Fruit fly (Drosophila melanogaster): ENCODE data around the gene Cbp80.

The Cbp80 gene

dm6 chrX:4691226-4691625 is 41.4 kb downstream of the Cbp80 start (continued):
- TF ChIP-seq BtbVII (GFP tag; optimal IDR thresholded peaks at IDR 0.05): peak; percentile 1
- TF ChIP-seq PHDP (tag; optimal IDR thresholded peaks at IDR 0.05): peak; percentile 42
- TF ChIP-seq CG32532 (GFP tag; IDR thresholded peaks at IDR 0.05): peak; percentile 62; the same call in 1 of the 2 replicates
- no peak for TF ChIP-seq CG31224 (GFP tag; IDR thresholded peaks at IDR 0.05)
- peak; percentile 36 for TF ChIP-seq CG15514 (GFP tag; optimal IDR thresholded peaks at IDR 0.05)
- peak in 1 of 2 experiments; percentile 37 for TF ChIP-seq Hr51 (GFP tag; optimal IDR thresholded peaks at IDR 0.05)
- peak; percentile 13 for TF ChIP-seq bcd (GFP tag; optimal IDR thresholded peaks at IDR 0.05)
- TF ChIP-seq lab (GFP tag; optimal IDR thresholded peaks at IDR 0.05): peak; percentile 81
- peak; percentile 66 for TF ChIP-seq gem (tag; optimal IDR thresholded peaks at IDR 0.05)
- peak; percentile 15 for TF ChIP-seq CG10979 (tag; optimal IDR thresholded peaks at IDR 0.05)
- 0 out of 2 replicates have a peak, but pooled peaks have one; percentile 30 for TF ChIP-seq lmd (GFP tag; IDR thresholded peaks at IDR 0.05)
- 0 out of 2 replicates have a peak, but pooled peaks have one; percentile 26 for TF ChIP-seq CG11085 (GFP tag; IDR thresholded peaks at IDR 0.05)
- TF ChIP-seq CG11695 (GFP tag; IDR thresholded peaks at IDR 0.05): 0 out of 3 replicates have a peak, but pooled peaks have one; percentile 26
- TF ChIP-seq D19B (GFP tag; optimal IDR thresholded peaks at IDR 0.05): peak; percentile 0
- TF ChIP-seq lbe (GFP tag; optimal IDR thresholded peaks at IDR 0.05): no peak
- TF ChIP-seq Sox102F (GFP tag; optimal IDR thresholded peaks at IDR 0.05): peak; percentile 53
- peak; percentile 30 for TF ChIP-seq ATbp (GFP tag; optimal IDR thresholded peaks at IDR 0.05)
- peak; percentile 30 for TF ChIP-seq HHEX (GFP tag; optimal IDR thresholded peaks at IDR 0.05)
- TF ChIP-seq D19A (tag; optimal IDR thresholded peaks at IDR 0.05): peak; percentile 21
- TF ChIP-seq ap (GFP tag; IDR thresholded peaks at IDR 0.05): no peak
- TF ChIP-seq CG15011 (GFP tag; optimal IDR thresholded peaks at IDR 0.05): no peak
- TF ChIP-seq ewg (GFP tag; optimal IDR thresholded peaks at IDR 0.05): peak; percentile 57
- TF ChIP-seq odd (GFP tag; optimal IDR thresholded peaks at IDR 0.05): no peak
- peak; percentile 57 for TF ChIP-seq Fer1 (GFP tag; optimal IDR thresholded peaks at IDR 0.05)
- TF ChIP-seq caup (GFP tag; optimal IDR thresholded peaks at IDR 0.05; ENCODE audit: severe bottlenecking): peak; percentile 4
- TF ChIP-seq row (GFP tag; IDR thresholded peaks at IDR 0.05): peak; percentile 59; the same call in 2 of the 3 replicates
- no peak for TF ChIP-seq CG1024 (GFP tag; IDR thresholded peaks at IDR 0.05)
- TF ChIP-seq MESR4 (GFP tag; optimal IDR thresholded peaks at IDR 0.05): no peak
- TF ChIP-seq CG1233 (GFP tag; optimal IDR thresholded peaks at IDR 0.05): no peak
- peak; percentile 32 for TF ChIP-seq CG6683 (GFP tag; optimal IDR thresholded peaks at IDR 0.05)
- TF ChIP-seq unpg (GFP tag; optimal IDR thresholded peaks at IDR 0.05): peak; percentile 39
- no peak for TF ChIP-seq disco-r (GFP tag; optimal IDR thresholded peaks at IDR 0.05)
- TF ChIP-seq lilli (GFP tag; optimal IDR thresholded peaks at IDR 0.05): peak; percentile 19
- TF ChIP-seq CoRest (tag; optimal IDR thresholded peaks at IDR 0.05): peak; percentile 7
- TF ChIP-seq CG7556 (GFP tag; optimal IDR thresholded peaks at IDR 0.05): peak; percentile 39
- TF ChIP-seq gce (GFP tag; IDR thresholded peaks at IDR 0.05): no peak
- TF ChIP-seq CG6272 (GFP tag; IDR thresholded peaks at IDR 0.05): no peak
- TF ChIP-seq sob (GFP tag; IDR thresholded peaks at IDR 0.05): peak; percentile 34; the same call in 1 of the 2 replicates
- TF ChIP-seq CG8924 (tag; optimal IDR thresholded peaks at IDR 0.05): peak; percentile 27
- peak; percentile 52 for TF ChIP-seq Med (GFP tag)
- TF ChIP-seq CG9727 (GFP tag; optimal IDR thresholded peaks at IDR 0.05): peak; percentile 30
- peak; percentile 44; the same call in 1 of the 3 replicates for TF ChIP-seq zfh1 (GFP tag; IDR thresholded peaks at IDR 0.05)
- peak; percentile 28 for TF ChIP-seq Blimp-1 (GFP tag; optimal IDR thresholded peaks at IDR 0.05)
- TF ChIP-seq CG10267 (tag; optimal IDR thresholded peaks at IDR 0.05): peak; percentile 23
- TF ChIP-seq pho (GFP tag; optimal IDR thresholded peaks at IDR 0.05): no peak
- TF ChIP-seq cwo (GFP tag; optimal IDR thresholded peaks at IDR 0.05): peak; percentile 32
- peak; percentile 20 for TF ChIP-seq CG9817 (tag; optimal IDR thresholded peaks at IDR 0.05)
- TF ChIP-seq CG3281 (GFP tag; optimal IDR thresholded peaks at IDR 0.05): peak; percentile 45
- peak; percentile 17 for TF ChIP-seq CG12659 (GFP tag; optimal IDR thresholded peaks at IDR 0.05)
